Worm (Caenorhabditis elegans): ENCODE data around the gene nspd-4.

nspd-4 gene

DNA sequence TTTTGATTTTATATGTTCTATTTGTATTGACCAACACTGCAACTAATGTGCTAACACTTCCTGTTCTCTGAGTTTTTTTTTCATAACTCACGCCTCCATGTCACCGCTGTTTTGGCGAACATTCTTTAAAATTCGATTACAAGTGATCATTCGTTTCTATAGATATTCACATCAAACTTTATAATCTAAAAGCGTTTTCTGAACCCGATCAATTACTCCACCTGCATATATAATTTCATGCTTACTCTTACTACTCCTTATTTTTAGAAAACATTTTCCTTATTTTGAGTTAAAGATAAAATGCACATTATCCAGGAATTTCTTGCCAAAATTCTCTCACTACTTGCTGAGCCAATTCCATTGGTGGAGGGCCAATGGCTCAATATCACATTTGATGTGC, 43.6 kb downstream of the nspd-4 start, which contains the start of gene R05F9.7:
R05F9.7 (plus strand) TSS at position 301 of the 400 bp plus-strand sequence.
- no peak for TF ChIP-seq nhr-76 (tag; optimal IDR thresholded peaks at IDR 0.05)
- no peak for TF ChIP-seq C16A3.4 (tag; optimal IDR thresholded peaks at IDR 0.05)
- no peak for TF ChIP-seq elt-2 (tag; optimal IDR thresholded peaks at IDR 0.05)
- no peak for TF ChIP-seq nhr-28 (tag; optimal IDR thresholded peaks at IDR 0.05)
- no peak for TF ChIP-seq ceh-63 (GFP tag; optimal IDR thresholded peaks at IDR 0.05)
- no peak for TF ChIP-seq sox-4 (tag; optimal IDR thresholded peaks at IDR 0.05)
- TF ChIP-seq elt-3 (tag; optimal IDR thresholded peaks at IDR 0.05), result no peak
- TF ChIP-seq unc-86 (tag; optimal IDR thresholded peaks at IDR 0.05), result no peak
- no peak for TF ChIP-seq fos-1 (tag; optimal IDR thresholded peaks at IDR 0.05)
- no peak for TF ChIP-seq C04F5.9 (tag; optimal IDR thresholded peaks at IDR 0.05)
- TF ChIP-seq nhr-19 (GFP tag; conservative IDR thresholded peaks at IDR 0.05), result no peak
- TF ChIP-seq ceh-8 (GFP tag; optimal IDR thresholded peaks at IDR 0.05), result no peak
- TF ChIP-seq grh-1 (GFP tag; IDR thresholded peaks at IDR 0.05), result no peak
- TF ChIP-seq dpl-1 (GFP tag; optimal IDR thresholded peaks at IDR 0.05), result no peak
- TF ChIP-seq irx-1 (tag; optimal IDR thresholded peaks at IDR 0.05), result no peak
- TF ChIP-seq mab-9 (GFP tag; IDR thresholded peaks at IDR 0.05), result no peak
- TF ChIP-seq nhr-12 (tag; optimal IDR thresholded peaks at IDR 0.05), result no peak
- TF ChIP-seq efl-3 (GFP tag; optimal IDR thresholded peaks at IDR 0.05), result no peak
- no peak for TF ChIP-seq nhr-77 (tag; optimal IDR thresholded peaks at IDR 0.05)
- no peak for TF ChIP-seq isw-1 (GFP tag; IDR thresholded peaks at IDR 0.05)

ce11 chrII:4888527-4889487, 46.4 kb downstream of the nspd-4 start, which contains the start of gene pgm-1:
pgm-1 (plus strand) TSS chrII:4889437.
- no peak for TF ChIP-seq nhr-28 (tag; optimal IDR thresholded peaks at IDR 0.05)
- TF ChIP-seq ceh-82 (tag; optimal IDR thresholded peaks at IDR 0.05), result no peak
- peak; percentile 41 for TF ChIP-seq pag-3 (tag; optimal IDR thresholded peaks at IDR 0.05; ENCODE audit: borderline replicate concordance, insufficient read depth)
- TF ChIP-seq nhr-77 (tag; optimal IDR thresholded peaks at IDR 0.05), result no peak
- peak; percentile 45 for TF ChIP-seq snu-23 (GFP tag; optimal IDR thresholded peaks at IDR 0.05)
- TF ChIP-seq lin-39 (tag; optimal IDR thresholded peaks at IDR 0.05), result peak; percentile 9
- peak; percentile 58 for TF ChIP-seq rnt-1 (tag; optimal IDR thresholded peaks at IDR 0.05)
- peak; percentile 26; the same call in 1 of the 2 replicates for TF ChIP-seq nhr-19 (GFP tag; conservative IDR thresholded peaks at IDR 0.05)
- TF ChIP-seq swsn-7 (tag; optimal IDR thresholded peaks at IDR 0.05), result peak; percentile 7
- TF ChIP-seq lir-3 (tag; optimal IDR thresholded peaks at IDR 0.05; ENCODE audit: poor library complexity), result no peak
- peak; percentile 25 for TF ChIP-seq blmp-1 (tag; optimal IDR thresholded peaks at IDR 0.05)
- TF ChIP-seq dpl-1 (GFP tag; optimal IDR thresholded peaks at IDR 0.05), result peak in 2 of 3 experiments; percentile 16 to 38
- no peak for TF ChIP-seq unc-98 (GFP tag; IDR thresholded peaks at IDR 0.05)
- no peak for TF ChIP-seq pqm-1 (tag; optimal IDR thresholded peaks at IDR 0.05)
- TF ChIP-seq elt-3 (tag; optimal IDR thresholded peaks at IDR 0.05), result peak in 1 of 6 experiments; percentile 46
- TF ChIP-seq nhr-85 (tag), result peak; percentile 6
- TF ChIP-seq elt-2 (tag; optimal IDR thresholded peaks at IDR 0.05), result peak; percentile 45
- TF ChIP-seq unc-130 (tag; optimal IDR thresholded peaks at IDR 0.05), result peak; percentile 14
- TF ChIP-seq aha-1 (tag; optimal IDR thresholded peaks at IDR 0.05), result no peak
- TF ChIP-seq ceh-63 (GFP tag; optimal IDR thresholded peaks at IDR 0.05), result no peak
- no peak for TF ChIP-seq ceh-8 (GFP tag; optimal IDR thresholded peaks at IDR 0.05)
- no peak for TF ChIP-seq ets-5 (GFP tag; IDR thresholded peaks at IDR 0.05)
- no peak for TF ChIP-seq zip-4 (GFP tag; optimal IDR thresholded peaks at IDR 0.05)
- TF ChIP-seq ztf-11 (tag; optimal IDR thresholded peaks at IDR 0.05), result no peak
- TF ChIP-seq lin-35 (GFP tag; optimal IDR thresholded peaks at IDR 0.05), result peak in 1 of 2 experiments; percentile 35
- no peak for TF ChIP-seq egl-27 (tag; optimal IDR thresholded peaks at IDR 0.05)
- TF ChIP-seq nhr-71 (tag; optimal IDR thresholded peaks at IDR 0.05), result peak; percentile 70
- no peak for TF ChIP-seq fkh-8 (tag; optimal IDR thresholded peaks at IDR 0.05)
- TF ChIP-seq nhr-20 (tag; optimal IDR thresholded peaks at IDR 0.05), result peak; percentile 42
- TF ChIP-seq hlh-4 (tag; optimal IDR thresholded peaks at IDR 0.05), result no peak
- no peak for TF ChIP-seq pax-3 (tag; optimal IDR thresholded peaks at IDR 0.05)
- peak; percentile 90 for TF ChIP-seq lin-14 (GFP tag; optimal IDR thresholded peaks at IDR 0.05)
- no peak for TF ChIP-seq ztf-4 (tag; optimal IDR thresholded peaks at IDR 0.05)
- no peak for TF ChIP-seq nhr-47 (tag; optimal IDR thresholded peaks at IDR 0.05)
- TF ChIP-seq efl-1 (optimal IDR thresholded peaks at IDR 0.05), result peak; percentile 26 to 35
- TF ChIP-seq efl-1 (GFP tag; optimal IDR thresholded peaks at IDR 0.05 in 1 of 2), result no peak
